Worm (Caenorhabditis elegans): ENCODE results near the gene gfat-1.

Gene gfat-1

DNA sequence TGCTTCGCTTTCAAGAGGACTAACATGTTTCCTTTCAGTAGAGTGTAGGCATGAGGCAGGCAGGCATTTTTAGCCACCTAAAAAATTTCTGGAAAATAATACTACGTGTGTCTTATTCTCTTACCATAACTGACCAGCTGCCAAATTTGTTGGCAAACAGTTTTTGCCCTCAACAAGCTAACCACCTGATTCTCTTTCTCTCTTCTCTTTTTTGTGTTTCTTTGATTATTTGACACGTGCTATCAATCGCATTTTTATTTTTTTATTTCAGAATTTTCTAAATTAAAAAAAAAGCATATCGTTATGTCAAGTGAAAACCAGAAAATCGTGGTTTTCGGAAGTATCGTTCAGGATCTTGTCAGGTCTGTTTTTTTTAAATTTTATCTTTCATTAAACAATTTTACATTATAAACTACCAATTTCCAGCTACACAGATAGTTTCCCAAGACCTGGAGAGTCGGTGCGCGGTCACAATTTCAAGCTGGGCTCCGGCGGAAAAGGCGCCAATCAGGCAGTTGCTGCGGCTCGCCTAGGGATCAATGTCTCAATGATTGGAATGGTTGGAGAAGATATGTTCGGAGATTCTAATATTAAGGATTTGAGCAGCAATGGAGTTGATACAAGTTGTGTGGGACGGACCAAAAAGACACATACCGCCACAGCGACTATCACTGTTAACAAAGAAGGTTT, 17.0 kb upstream of the gfat-1 start, which contains the start of gene F07A11.5:
TSS of gene F07A11.5 (plus strand) at position 267 of the 690 bp plus-strand sequence.
- TF ChIP-seq pag-3 (tag; optimal IDR thresholded peaks at IDR 0.05; ENCODE audit: borderline replicate concordance) (no peak), ceh-9 (tag; optimal IDR thresholded peaks at IDR 0.05) (no peak), hlh-30 (tag; optimal IDR thresholded peaks at IDR 0.05; ENCODE audit: insufficient read depth) (no peak), hlh-8 (tag; optimal IDR thresholded peaks at IDR 0.05) (no peak), ceh-31 (tag; optimal IDR thresholded peaks at IDR 0.05) (no peak), lin-11 (tag; optimal IDR thresholded peaks at IDR 0.05) (no peak), mec-3 (tag; optimal IDR thresholded peaks at IDR 0.05; ENCODE audit: borderline replicate concordance) (no peak), hlh-13 (GFP tag; optimal IDR thresholded peaks at IDR 0.05) (no peak), unc-42 (tag; optimal IDR thresholded peaks at IDR 0.05) (no peak), nhr-11 (tag; optimal IDR thresholded peaks at IDR 0.05) (no peak), pha-4 (tag; optimal IDR thresholded peaks at IDR 0.05) (no peak), pqm-1 (tag; optimal IDR thresholded peaks at IDR 0.05) (no peak), C38D4.7 (GFP tag; optimal IDR thresholded peaks at IDR 0.05) (no peak), zip-5 (tag; optimal IDR thresholded peaks at IDR 0.05) (no peak)

DNA sequence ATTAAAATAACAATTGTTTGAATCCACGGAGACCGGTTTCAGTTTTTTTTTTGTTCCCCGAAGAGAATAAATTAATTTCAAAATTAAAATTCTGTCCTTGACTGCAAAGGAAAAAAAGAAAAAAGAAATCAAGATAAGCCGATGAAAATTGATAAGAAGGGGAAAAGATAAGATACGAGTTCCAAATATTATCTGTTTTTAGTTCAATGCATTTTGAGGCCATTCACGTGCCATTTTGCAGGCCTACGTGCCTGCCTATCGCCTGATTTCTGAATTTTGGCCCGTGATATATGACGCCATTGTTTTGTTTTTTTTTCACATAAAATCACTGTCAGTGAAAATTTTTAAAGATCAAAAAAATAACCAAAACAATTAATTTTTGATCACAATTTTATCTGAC, 16.2 kb upstream of the gfat-1 start:
- peak; percentile 98 for TF ChIP-seq elt-2 (tag; optimal IDR thresholded peaks at IDR 0.05)
- no peak for TF ChIP-seq ceh-6 (GFP tag; optimal IDR thresholded peaks at IDR 0.05)

DNA sequence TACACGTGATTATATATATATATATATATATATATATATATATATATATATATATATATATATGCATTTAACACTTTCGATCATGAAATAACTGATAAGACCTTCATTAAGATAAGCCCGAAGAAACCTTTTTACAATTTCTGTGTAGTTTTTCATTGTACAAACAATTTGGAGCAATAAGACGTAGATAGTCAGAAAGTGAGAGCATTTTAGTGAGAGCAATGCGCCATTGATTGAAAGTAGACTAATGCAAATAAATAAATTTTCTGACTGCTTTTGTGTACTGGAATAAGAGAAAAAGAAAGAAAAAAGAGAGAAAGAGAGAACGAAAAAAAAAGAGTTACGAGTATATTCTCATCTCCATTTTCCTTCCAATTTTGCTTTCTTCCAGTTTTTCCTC, 9.4 kb upstream of the gfat-1 start:
- no peak for TF ChIP-seq ceh-6 (GFP tag; optimal IDR thresholded peaks at IDR 0.05)
- TF ChIP-seq unc-3 (GFP tag; conservative IDR thresholded peaks at IDR 0.05): no peak
- no peak for TF ChIP-seq unc-3 (tag; optimal IDR thresholded peaks at IDR 0.05)
- TF ChIP-seq ceh-22 (tag; optimal IDR thresholded peaks at IDR 0.05): no peak
- no peak for TF ChIP-seq T23F11.4 (GFP tag; optimal IDR thresholded peaks at IDR 0.05)
- no peak for TF ChIP-seq C08G9.2 (tag; optimal IDR thresholded peaks at IDR 0.05)
- no peak for TF ChIP-seq hlh-6 (tag; optimal IDR thresholded peaks at IDR 0.05)
- no peak for TF ChIP-seq ceh-34 (tag; optimal IDR thresholded peaks at IDR 0.05)
- no peak for TF ChIP-seq sox-4 (tag; optimal IDR thresholded peaks at IDR 0.05)
- TF ChIP-seq unc-55 (GFP tag; optimal IDR thresholded peaks at IDR 0.05): no peak
- TF ChIP-seq lim-6 (tag; optimal IDR thresholded peaks at IDR 0.05): no peak
- no peak for TF ChIP-seq ceh-2 (tag; optimal IDR thresholded peaks at IDR 0.05)

DNA sequence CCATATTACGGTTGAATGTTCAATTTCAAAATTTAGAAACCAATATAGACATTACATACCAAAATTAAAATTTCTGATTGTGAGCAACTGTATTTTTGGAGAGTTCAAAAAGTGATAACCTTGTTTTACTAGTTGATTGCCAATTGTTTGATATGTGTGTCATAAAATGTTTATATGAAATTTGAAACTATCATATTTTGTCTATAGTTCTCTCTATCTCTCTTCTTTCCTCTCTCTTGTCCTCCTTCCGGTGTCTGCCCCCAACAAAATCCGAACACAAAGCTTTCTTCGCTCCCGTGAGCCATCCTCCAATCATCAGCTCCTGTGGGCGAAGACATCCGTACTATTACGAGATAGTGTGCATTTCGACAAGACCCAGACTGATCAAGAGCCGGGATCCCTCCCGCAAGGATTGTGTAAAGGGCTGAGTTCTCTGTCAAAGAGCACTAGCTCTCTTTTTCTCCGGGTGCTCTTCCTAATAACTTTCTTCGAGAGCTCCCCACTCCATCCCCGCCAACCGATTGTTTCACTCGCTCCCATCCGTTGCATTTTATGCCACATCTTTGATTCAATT, 7.3 kb upstream of the gfat-1 start:
- peak; percentile 14 for TF ChIP-seq ets-4 (tag; optimal IDR thresholded peaks at IDR 0.05)
- no peak for TF ChIP-seq dmd-4 (tag; optimal IDR thresholded peaks at IDR 0.05; ENCODE audit: borderline replicate concordance)
- TF ChIP-seq mec-3 (tag; optimal IDR thresholded peaks at IDR 0.05; ENCODE audit: borderline replicate concordance): no peak
- TF ChIP-seq ceh-34 (tag; optimal IDR thresholded peaks at IDR 0.05): peak; percentile 59
- no peak for TF ChIP-seq pqm-1 (tag; optimal IDR thresholded peaks at IDR 0.05)
- no peak for TF ChIP-seq pax-1 (tag; optimal IDR thresholded peaks at IDR 0.05)
- peak; percentile 66 for TF ChIP-seq rnt-1 (tag; optimal IDR thresholded peaks at IDR 0.05)
- TF ChIP-seq ceh-18 (tag; optimal IDR thresholded peaks at IDR 0.05): peak; percentile 27
- TF ChIP-seq pat-9 (tag; optimal IDR thresholded peaks at IDR 0.05): no peak
- no peak for TF ChIP-seq ceh-6 (GFP tag; optimal IDR thresholded peaks at IDR 0.05)
- no peak for TF ChIP-seq ceh-24 (tag; optimal IDR thresholded peaks at IDR 0.05)
- no peak for TF ChIP-seq pag-3 (tag; optimal IDR thresholded peaks at IDR 0.05; ENCODE audit: borderline replicate concordance)
- TF ChIP-seq nfya-1 (tag; optimal IDR thresholded peaks at IDR 0.05): peak; percentile 76
- no peak for TF ChIP-seq ceh-22 (tag; optimal IDR thresholded peaks at IDR 0.05)
- TF ChIP-seq elt-2 (tag; optimal IDR thresholded peaks at IDR 0.05): no peak
